Worm (Caenorhabditis elegans) whole organism, young adult: ENCODE results near the gene F56C9.6.

ENCODE experiments used
- F10E7.11 ChIP-seq: sonication (generic microtip); optimal IDR thresholded peaks from 2 replicates; lab custom pipeline; 2017; ENCODE audit warnings: mild to moderate bottlenecking, missing genetic modification characterization, moderate library complexity, missing compliant biosample characterization
- F57C9.4 ChIP-seq: sonication (generic microtip); optimal IDR thresholded peaks from 2 replicates; lab custom pipeline; 2017; ENCODE audit warnings: mild to moderate bottlenecking, missing genetic modification characterization, missing compliant biosample characterization
- K11D2.4 ChIP-seq: fragments of 200-800 bp; sonication (Bioruptor generic); IDR thresholded peaks from 2 replicates; pipeline ENCODE4 v1.3.6; 2022; ENCODE audit warnings: missing genetic modification reagents, missing genetic modification characterization, missing compliant biosample characterization
- Y56A3A.18 ChIP-seq: fragments of 200-800 bp; sonication (Bioruptor generic); IDR thresholded peaks from 2 replicates; pipeline ENCODE4 v1.3.6; 2022; ENCODE audit warnings: missing genetic modification reagents, missing genetic modification characterization, missing compliant biosample characterization
- hmg-1.2 ChIP-seq: fragments of 200-800 bp; sonication (Bioruptor generic); IDR thresholded peaks from 2 replicates; pipeline ENCODE4 v1.3.6; 2022; ENCODE audit warnings: missing genetic modification reagents, missing genetic modification characterization, missing compliant biosample characterization
- let-607 ChIP-seq, 2 experiments: fragments of 200-800 bp in 1 of 2; sonication (Bioruptor generic) in 1 of 2; sonication (generic microtip) in 1 of 2; optimal IDR thresholded peaks; 2 replicates each; lab custom pipeline; 2016 to 2018; ENCODE audit warnings: mild to moderate bottlenecking in 2 of 2, missing compliant biosample characterization in 2 of 2, missing genetic modification characterization in 2 of 2, moderate library complexity in 2 of 2, missing genotype in 1 of 2
- lir-1 ChIP-seq: fragments of 200-800 bp; sonication (Bioruptor generic); conservative IDR thresholded peaks from 2 replicates; pipeline ENCODE4 v1.3.6; 2022; ENCODE audit warnings: missing genetic modification reagents, missing genetic modification characterization, missing compliant biosample characterization
- nhr-80 ChIP-seq: sonication (generic microtip); optimal IDR thresholded peaks from 2 replicates; lab custom pipeline; 2016; ENCODE audit warnings: missing genetic modification characterization, missing compliant biosample characterization
- rpc-1 ChIP-seq, 2 experiments: fragments of 150-350 bp in 1 of 2; sonication (generic microtip) in 1 of 2; optimal IDR thresholded peaks; 2 replicates each; lab custom pipeline; 2014 to 2018; ENCODE audit warnings: missing biosample characterization in 1 of 2, missing genetic modification characterization in 1 of 2, missing genetic modification reagents in 1 of 2, missing genotype in 1 of 2
- snpc-4 ChIP-seq, 5 experiments: fragments of 150-350 bp in 1 of 5; sonication (generic microtip) in 4 of 5; optimal IDR thresholded peaks; 2 replicates each; lab custom pipeline; 2014 to 2018; ENCODE audit warnings: missing genetic modification characterization in 5 of 5, missing biosample characterization in 3 of 5, antibody characterized with exemption in 2 of 5, mild to moderate bottlenecking in 2 of 5, missing compliant biosample characterization in 2 of 5, missing genotype in 2 of 5, moderate library complexity in 2 of 5, missing genetic modification reagents in 1 of 5
- unc-62 ChIP-seq: fragments of 150-350 bp; optimal IDR thresholded peaks from 2 replicates; lab custom pipeline; 2014; ENCODE audit warnings: missing biosample characterization, missing genetic modification reagents, missing genetic modification characterization

DNA sequence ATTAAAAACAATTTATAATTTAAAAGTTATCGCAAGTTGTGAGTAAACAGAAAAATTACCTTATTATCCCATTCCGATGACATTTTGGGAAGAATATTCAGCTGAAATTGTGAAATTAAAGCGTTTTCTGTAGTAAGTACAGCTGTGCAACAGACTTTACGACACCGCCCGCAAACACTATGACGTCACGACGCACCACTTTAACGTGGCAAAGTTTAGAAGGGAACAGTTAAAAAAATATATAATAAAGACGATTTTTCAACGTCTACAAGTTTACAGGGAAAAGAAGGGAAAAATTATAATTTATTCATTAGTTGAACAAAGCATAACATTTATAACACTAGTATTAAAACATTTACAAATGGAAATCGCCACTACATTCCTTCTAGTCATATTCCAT lies 43.3 kb upstream of the F56C9.6 start, which contains the start of gene F08F8.9:
- TF ChIP-seq unc-62 (GFP tag; lab: Kevin White, UChicago) (no peak), rpc-1 (optimal IDR thresholded peaks at IDR 0.05; lab: Kevin White, UChicago) (no peak), rpc-1 (tag; optimal IDR thresholded peaks at IDR 0.05; lab: Kevin White, UChicago) (no peak), nhr-80 (tag; lab: Kevin White, UChicago) (no peak), Y56A3A.18 (GFP tag; lab: Robert Waterston, UW) (no peak), let-607 (tag; optimal IDR thresholded peaks at IDR 0.05; lab: Kevin White, UChicago) (no peak), lir-1 (no peak), snpc-4 (GFP tag; optimal IDR thresholded peaks at IDR 0.05; lab: Kevin White, UChicago) (no peak), snpc-4 (tag; optimal IDR thresholded peaks at IDR 0.05; lab: Kevin White, UChicago) (no peak), hmg-1.2 (GFP tag; lab: Robert Waterston, UW) (no peak), K11D2.4 (GFP tag; lab: Robert Waterston, UW) (no peak), F57C9.4 (tag; lab: Kevin White, UChicago) (no peak), F10E7.11 (tag; lab: Kevin White, UChicago) (no peak)
